Fruit fly (Drosophila melanogaster) whole organism, prepupa: ENCODE measurements around the gene TrxT.

Source experiments
- CG10631 ChIP-seq: fragments of 200-800 bp; sonication (Bioruptor generic); optimal IDR thresholded peaks from 2 replicates; lab custom pipeline; 2016; ENCODE audit warnings: missing biosample characterization, missing genetic modification characterization
- CG11294 ChIP-seq: fragments of 200-800 bp; sonication (Bioruptor generic); IDR thresholded peaks from 2 replicates; pipeline ENCODE4 v1.3.6; 2022; ENCODE audit warnings: missing biosample characterization, missing genetic modification characterization
- CG11762 ChIP-seq: fragments of 200-800 bp; sonication (Bioruptor generic); optimal IDR thresholded peaks from 3 replicates; lab custom pipeline; 2016; ENCODE audit warnings: missing biosample characterization, missing genetic modification characterization; ENCODE audit not compliant: insufficient read depth
- CG11902 ChIP-seq: fragments of 200-800 bp; sonication (Bioruptor generic); optimal IDR thresholded peaks from 3 replicates; lab custom pipeline; 2016; ENCODE audit warnings: missing biosample characterization, missing genetic modification characterization
- CG15336 ChIP-seq: fragments of 200-800 bp; sonication (Bioruptor generic); IDR thresholded peaks from 2 replicates; pipeline ENCODE4 v1.3.6; 2022; ENCODE audit warnings: missing biosample characterization, missing genetic modification characterization
- CG16779 ChIP-seq: fragments of 200-800 bp; sonication (Bioruptor generic); optimal IDR thresholded peaks from 3 replicates; lab custom pipeline; 2017; ENCODE audit warnings: missing biosample characterization, mild to moderate bottlenecking, missing genetic modification characterization
- CG3032 ChIP-seq: fragments of 200-800 bp; optimal IDR thresholded peaks from 2 replicates; lab custom pipeline; 2019; ENCODE audit warnings: missing biosample characterization, mild to moderate bottlenecking, missing genetic modification characterization, moderate library complexity
- CG32006 ChIP-seq: fragments of 200-800 bp; sonication (Bioruptor generic); optimal IDR thresholded peaks from 3 replicates; lab custom pipeline; 2017; ENCODE audit warnings: missing biosample characterization, mild to moderate bottlenecking, missing genetic modification characterization
- CG3919 ChIP-seq: fragments of 200-800 bp; sonication (Bioruptor generic); optimal IDR thresholded peaks from 3 replicates; lab custom pipeline; 2016; ENCODE audit warnings: missing biosample characterization, missing genetic modification characterization
- CG4318 ChIP-seq: fragments of 200-800 bp; sonication (Bioruptor generic); optimal IDR thresholded peaks from 3 replicates; lab custom pipeline; 2017; ENCODE audit warnings: missing biosample characterization, mild to moderate bottlenecking, missing genetic modification characterization
- CG6163 ChIP-seq: fragments of 200-800 bp; sonication (Bioruptor generic); IDR thresholded peaks from 3 replicates; pipeline ENCODE4 v1.3.6; 2022; ENCODE audit warnings: missing biosample characterization, missing genetic modification characterization
- CG6276 ChIP-seq: fragments of 200-800 bp; sonication (Bioruptor generic); optimal IDR thresholded peaks from 2 replicates; lab custom pipeline; 2017; ENCODE audit warnings: missing biosample characterization, mild to moderate bottlenecking, missing genetic modification characterization
- CG6792 ChIP-seq: fragments of 200-800 bp; sonication (Bioruptor generic); optimal IDR thresholded peaks from 3 replicates; lab custom pipeline; 2016; ENCODE audit warnings: missing biosample characterization, missing genetic modification characterization
- CG6808 ChIP-seq: fragments of 200-800 bp; sonication (Bioruptor generic); optimal IDR thresholded peaks from 3 replicates; lab custom pipeline; 2017; ENCODE audit warnings: missing biosample characterization, missing genetic modification characterization, mild to moderate bottlenecking, moderate library complexity, missing genetic modification reagents
- CG7368 ChIP-seq: fragments of 200-800 bp; sonication (Bioruptor generic); optimal IDR thresholded peaks from 3 replicates; lab custom pipeline; 2016; ENCODE audit warnings: missing biosample characterization, missing genetic modification characterization
- CG8119 ChIP-seq: fragments of 200-800 bp; sonication (Bioruptor generic); IDR thresholded peaks from 3 replicates; pipeline ENCODE4 v1.3.6; 2022; ENCODE audit warnings: missing biosample characterization, missing genetic modification characterization
- CG8319 ChIP-seq: fragments of 200-800 bp; sonication (Bioruptor generic); optimal IDR thresholded peaks from 3 replicates; lab custom pipeline; 2016; ENCODE audit warnings: missing biosample characterization, missing genetic modification characterization
- CG8632 ChIP-seq: fragments of 200-800 bp; sonication (Bioruptor generic); optimal IDR thresholded peaks from 3 replicates; lab custom pipeline; 2016; ENCODE audit warnings: missing biosample characterization, missing genetic modification characterization
- CG9139 ChIP-seq: fragments of 200-800 bp; sonication (Bioruptor generic); optimal IDR thresholded peaks from 3 replicates; lab custom pipeline; 2017; ENCODE audit warnings: missing biosample characterization, mild to moderate bottlenecking, missing genetic modification characterization
- Eip78C ChIP-seq: fragments of 200-800 bp; sonication (Bioruptor generic); peaks from one replicate; lab custom pipeline; 2016; ENCODE audit warnings: missing biosample characterization, missing genetic modification characterization
- Gug ChIP-seq: fragments of 200-800 bp; sonication (Bioruptor generic); IDR thresholded peaks from 2 replicates; pipeline ENCODE4 v1.3.6; 2022; ENCODE audit warnings: missing biosample characterization, missing genetic modification characterization
- Hr38 ChIP-seq: sonication (Bioruptor generic); optimal IDR thresholded peaks from 2 replicates; lab custom pipeline; 2016; ENCODE audit warnings: missing biosample characterization, missing genetic modification characterization
- Hr39 ChIP-seq: fragments of 200-800 bp; sonication (Bioruptor generic); optimal IDR thresholded peaks from 2 replicates; lab custom pipeline; 2016; ENCODE audit warnings: missing biosample characterization, missing genetic modification characterization
- Hr4 ChIP-seq: fragments of 200-800 bp; sonication (Bioruptor generic); optimal IDR thresholded peaks from 3 replicates; lab custom pipeline; 2016; ENCODE audit warnings: missing biosample characterization, missing genetic modification characterization
- Lpt ChIP-seq: fragments of 200-800 bp; sonication (Bioruptor generic); optimal IDR thresholded peaks from 3 replicates; lab custom pipeline; 2016; ENCODE audit warnings: missing biosample characterization, missing genetic modification characterization
- Met ChIP-seq: fragments of 200-800 bp; sonication (Bioruptor generic); optimal IDR thresholded peaks from 3 replicates; lab custom pipeline; 2016; ENCODE audit warnings: missing biosample characterization, missing genetic modification characterization
- OdsH ChIP-seq: fragments of 200-800 bp; sonication (Bioruptor generic); optimal IDR thresholded peaks from 3 replicates; lab custom pipeline; 2016; ENCODE audit warnings: missing biosample characterization, missing genetic modification characterization
- Sox102F ChIP-seq: fragments of 200-800 bp; sonication (Bioruptor generic); optimal IDR thresholded peaks from 2 replicates; lab custom pipeline; 2016; ENCODE audit warnings: missing biosample characterization, mild to moderate bottlenecking, missing genetic modification characterization
- Sox14 ChIP-seq: fragments of 200-800 bp; sonication (Bioruptor generic); optimal IDR thresholded peaks from 3 replicates; lab custom pipeline; 2016; ENCODE audit warnings: missing biosample characterization, missing genetic modification characterization
- Sox15 ChIP-seq: fragments of 200-800 bp; sonication (Bioruptor generic); optimal IDR thresholded peaks from 3 replicates; lab custom pipeline; 2016; ENCODE audit warnings: missing biosample characterization, missing genetic modification characterization
- acj6 ChIP-seq: fragments of 200-800 bp; sonication (Bioruptor generic); optimal IDR thresholded peaks from 3 replicates; lab custom pipeline; 2016; ENCODE audit warnings: missing biosample characterization, missing genetic modification characterization
- cyc ChIP-seq: fragments of 200-800 bp; sonication (Bioruptor generic); optimal IDR thresholded peaks from 3 replicates; lab custom pipeline; 2016; ENCODE audit warnings: missing biosample characterization, missing genetic modification characterization
- dac ChIP-seq: fragments of 200-800 bp; sonication (Bioruptor generic); optimal IDR thresholded peaks from 2 replicates; lab custom pipeline; 2017; ENCODE audit warnings: missing biosample characterization, mild to moderate bottlenecking, missing genetic modification characterization
- eg ChIP-seq: fragments of 200-800 bp; sonication (Bioruptor generic); IDR thresholded peaks from 3 replicates; pipeline ENCODE4 v1.3.6; 2022; ENCODE audit warnings: missing biosample characterization, missing genetic modification characterization
- esn ChIP-seq: fragments of 200-800 bp; sonication (Bioruptor generic); optimal IDR thresholded peaks from 2 replicates; lab custom pipeline; 2016; ENCODE audit warnings: missing biosample characterization, mild to moderate bottlenecking, missing genetic modification characterization, moderate library complexity
- fd59A ChIP-seq: fragments of 200-800 bp; sonication (Bioruptor generic); optimal IDR thresholded peaks from 2 replicates; lab custom pipeline; 2017; ENCODE audit warnings: missing biosample characterization, mild to moderate bottlenecking, missing genetic modification characterization, missing genetic modification reagents
- fd85E ChIP-seq: fragments of 200-800 bp; sonication (Bioruptor generic); optimal IDR thresholded peaks from 3 replicates; lab custom pipeline; 2016; ENCODE audit warnings: missing biosample characterization, missing genetic modification characterization
- net ChIP-seq: fragments of 200-800 bp; sonication (Bioruptor generic); optimal IDR thresholded peaks from 3 replicates; lab custom pipeline; 2016; ENCODE audit warnings: missing biosample characterization, missing genetic modification characterization
- pdm3 ChIP-seq: fragments of 200-800 bp; sonication (Bioruptor generic); optimal IDR thresholded peaks from 3 replicates; lab custom pipeline; 2016; ENCODE audit warnings: missing biosample characterization, missing genetic modification characterization
- ss ChIP-seq, 2 experiments: fragments of 200-800 bp; sonication (Bioruptor generic); optimal IDR thresholded peaks; 2 replicates in 1 of 2; 3 replicates in 1 of 2; lab custom pipeline; 2017 to 2018; ENCODE audit warnings: mild to moderate bottlenecking in 2 of 2, missing biosample characterization in 2 of 2, missing genetic modification characterization in 2 of 2, moderate library complexity in 1 of 2
- topi ChIP-seq: fragments of 200-800 bp; sonication (Bioruptor generic); optimal IDR thresholded peaks from 3 replicates; lab custom pipeline; 2016; ENCODE audit warnings: missing biosample characterization, missing genetic modification characterization
- vri ChIP-seq: fragments of 200-800 bp; sonication (Bioruptor generic); optimal IDR thresholded peaks from 3 replicates; lab custom pipeline; 2016; ENCODE audit warnings: missing biosample characterization, mild to moderate bottlenecking, missing genetic modification characterization

TrxT gene

DNA sequence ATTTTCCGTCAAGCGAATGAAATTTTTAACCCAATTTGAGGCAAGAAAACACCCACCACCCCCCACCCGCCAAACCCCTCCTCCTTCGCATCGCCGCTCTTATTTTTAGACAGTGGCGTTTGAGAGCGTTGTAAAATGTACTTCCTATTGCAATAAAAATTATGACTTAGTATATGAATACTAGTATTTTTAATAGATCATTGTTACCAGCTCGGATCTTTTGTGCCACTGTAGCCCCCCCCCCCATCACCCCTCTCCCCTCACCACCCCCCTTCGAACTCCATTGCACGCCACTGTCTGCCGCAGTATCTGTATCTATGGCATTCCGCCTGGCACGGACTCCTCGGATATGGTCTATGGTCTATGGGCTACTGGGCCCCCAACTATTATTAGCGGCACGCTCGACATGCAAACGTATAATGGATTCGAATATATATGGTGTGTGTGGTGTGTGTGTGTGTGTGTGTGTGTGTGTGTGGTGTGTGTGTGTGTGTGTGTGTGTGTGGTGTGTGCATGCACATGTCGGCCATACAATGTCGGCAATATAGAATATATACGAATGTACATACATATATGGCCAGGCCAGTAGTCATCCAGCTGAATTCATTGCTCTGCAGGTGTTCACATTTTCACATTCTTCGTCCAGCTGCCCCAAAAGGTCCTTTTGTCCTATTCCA is 38.3 kb upstream of the TrxT start:
- TF ChIP-seq vri (GFP tag; lab: Kevin White, UChicago) (no peak), CG6808 (no peak), CG6276 (GFP tag; lab: Kevin White, UChicago) (peak; percentile 18), esn (GFP tag; lab: Kevin White, UChicago) (no peak), CG8119 (GFP tag; lab: Robert Waterston, UW) (no peak), CG15336 (GFP tag; lab: Robert Waterston, UW) (peak; percentile 37; the same call in 1 of the 2 replicates), net (GFP tag; lab: Kevin White, UChicago) (no peak), CG16779 (no peak), CG8319 (GFP tag; lab: Kevin White, UChicago) (no peak), Lpt (GFP tag; lab: Kevin White, UChicago) (no peak), fd59A (no peak), CG11762 (no peak), Sox15 (GFP tag; lab: Kevin White, UChicago) (no peak), dac (GFP tag; lab: Kevin White, UChicago) (no peak), Gug (GFP tag; lab: Robert Waterston, UW) (peak; percentile 30; the same call in 1 of the 2 replicates), Sox14 (GFP tag; lab: Kevin White, UChicago) (no peak), CG7368 (no peak), CG11902 (GFP tag; lab: Kevin White, UChicago) (no peak), Met (GFP tag; lab: Kevin White, UChicago) (no peak), Hr38 (GFP tag; lab: Kevin White, UChicago) (no peak), CG4318 (no peak), CG3032 (tag; lab: Kevin White, UChicago) (no peak), Hr39 (GFP tag; lab: Kevin White, UChicago) (no peak), Eip78C (no peak), CG32006 (peak; percentile 14), CG8632 (GFP tag; lab: Kevin White, UChicago) (no peak), CG10631 (GFP tag; lab: Kevin White, UChicago) (no peak), topi (GFP tag; lab: Kevin White, UChicago) (no peak), CG3919 (no peak), Hr4 (GFP tag; lab: Kevin White, UChicago) (no peak), acj6 (no peak), CG9139 (GFP tag; lab: Kevin White, UChicago) (no peak), pdm3 (GFP tag; lab: Kevin White, UChicago) (no peak), fd85E (GFP tag; lab: Kevin White, UChicago) (no peak), eg (GFP tag; lab: Robert Waterston, UW) (peak; percentile 42; the same call in 2 of the 3 replicates), CG11294 (GFP tag; lab: Robert Waterston, UW) (no peak), ss (GFP tag; optimal IDR thresholded peaks at IDR 0.05; lab: Kevin White, UChicago) (no peak), Sox102F (no peak), cyc (GFP tag; lab: Kevin White, UChicago) (no peak)

- TF ChIP-seq CG15336 (GFP tag; lab: Robert Waterston, UW) (peak; percentile 19; the same call in 1 of the 2 replicates), Sox15 (GFP tag; lab: Kevin White, UChicago) (no peak), CG6792 (GFP tag; lab: Kevin White, UChicago) (no peak), Met (GFP tag; lab: Kevin White, UChicago) (no peak), CG6163 (GFP tag; lab: Robert Waterston, UW) (0 out of 3 replicates have a peak, but pooled peaks have one; percentile 21), esn (GFP tag; lab: Kevin White, UChicago) (no peak), OdsH (GFP tag; lab: Kevin White, UChicago) (no peak), Gug (GFP tag; lab: Robert Waterston, UW) (no peak), CG3919 (no peak), CG9139 (GFP tag; lab: Kevin White, UChicago) (no peak), eg (GFP tag; lab: Robert Waterston, UW) (peak; percentile 27; the same call in 1 of the 3 replicates)
Measured at dm6 chrX:5339970-5340369, 28.3 kb upstream of the TrxT start, which contains the start of gene SK. SK (plus strand) TSS chrX:5340236.
